Worm (Caenorhabditis elegans) whole organism, early embryonic: Measurements from ENCODE around the gene lin-26.

Experiments used
- B0310.2 ChIP-seq: sonication (generic microtip); optimal IDR thresholded peaks from 2 replicates; lab custom pipeline; 2016; ENCODE audit warnings: mild to moderate bottlenecking, missing genetic modification characterization, missing compliant biosample characterization
- F13C5.2 ChIP-seq: sonication (generic microtip); optimal IDR thresholded peaks from 2 replicates; lab custom pipeline; 2017; ENCODE audit warnings: mild to moderate bottlenecking, missing genetic modification characterization, inconsistent platforms, missing compliant biosample characterization
- aly-1 ChIP-seq: sonication (generic microtip); optimal IDR thresholded peaks from 2 replicates; lab custom pipeline; 2016; ENCODE audit warnings: missing genetic modification characterization, missing compliant biosample characterization
- ama-1 ChIP-seq: fragments of 150-350 bp; optimal IDR thresholded peaks from 2 replicates; lab custom pipeline; 2014
- ceh-13 ChIP-seq: fragments of 200-800 bp; sonication (Bioruptor generic); optimal IDR thresholded peaks from 2 replicates; lab custom pipeline; 2018; ENCODE audit warnings: mild to moderate bottlenecking, missing genetic modification characterization, missing compliant biosample characterization
- ceh-36 ChIP-seq: sonication (generic microtip); optimal IDR thresholded peaks from 2 replicates; lab custom pipeline; 2016; ENCODE audit warnings: missing genetic modification characterization, inconsistent platforms, missing compliant biosample characterization
- flt-1 ChIP-seq: fragments of 200-800 bp; sonication (Bioruptor generic); IDR thresholded peaks from 2 replicates; pipeline ENCODE4 v1.3.6; 2022; ENCODE audit warnings: missing genetic modification characterization, missing compliant biosample characterization
- hmbx-1 ChIP-seq: sonication (generic microtip); optimal IDR thresholded peaks from 2 replicates; lab custom pipeline; 2016; ENCODE audit warnings: mild to moderate bottlenecking, missing genetic modification characterization, missing compliant biosample characterization
- hmg-4 ChIP-seq: fragments of 200-800 bp; sonication (Bioruptor generic); optimal IDR thresholded peaks from 2 replicates; lab custom pipeline; 2018; ENCODE audit warnings: mild to moderate bottlenecking, missing genetic modification characterization, missing compliant biosample characterization
- pes-1 ChIP-seq: fragments of 200-800 bp; sonication (Bioruptor generic); IDR thresholded peaks from 2 replicates; pipeline ENCODE4 v1.3.6; 2022; ENCODE audit warnings: missing genetic modification reagents, missing genetic modification characterization, missing compliant biosample characterization
- scrt-1 ChIP-seq: fragments of 200-800 bp; sonication (Bioruptor generic); IDR thresholded peaks from 2 replicates; pipeline ENCODE4 v1.3.6; 2022; ENCODE audit warnings: missing genetic modification characterization, missing compliant biosample characterization
- sea-1 ChIP-seq: fragments of 200-800 bp; sonication (Bioruptor generic); conservative IDR thresholded peaks from 2 replicates; pipeline ENCODE4 v1.3.6; 2022; ENCODE audit warnings: missing genetic modification characterization, missing compliant biosample characterization
- tbx-37 ChIP-seq: fragments of 200-800 bp; sonication (Bioruptor generic); conservative IDR thresholded peaks from 2 replicates; pipeline ENCODE4 v1.3.6; 2022; ENCODE audit warnings: missing genetic modification reagents, missing genetic modification characterization, missing compliant biosample characterization
- tra-4 ChIP-seq: sonication (generic microtip); optimal IDR thresholded peaks from 2 replicates; lab custom pipeline; 2017; ENCODE audit warnings: missing genetic modification characterization, missing compliant biosample characterization

DNA sequence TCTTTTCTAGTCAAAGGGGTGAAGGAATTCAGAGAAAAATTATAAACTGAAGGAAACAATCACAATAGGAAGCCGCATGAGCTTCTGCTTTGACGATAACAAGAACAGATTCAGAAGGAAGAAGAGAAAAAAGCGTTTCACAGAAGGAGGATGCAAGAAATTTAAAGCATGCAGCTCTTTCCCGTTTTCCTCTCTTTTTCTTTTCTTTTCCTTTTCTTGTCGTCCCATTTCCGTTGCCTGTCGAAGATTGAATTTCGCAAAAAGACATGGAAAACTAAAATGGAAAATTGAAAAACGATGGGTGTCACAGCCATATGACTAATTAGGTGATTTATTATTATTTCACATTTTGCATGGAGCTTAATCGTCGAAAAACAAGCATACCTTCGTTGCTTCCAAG lies 34.1 kb downstream of the lin-26 start:
- TF ChIP-seq tbx-37 (GFP tag; lab: Robert Waterston, UW) (no peak), sea-1 (GFP tag; lab: Robert Waterston, UW) (no peak), flt-1 (GFP tag; lab: Robert Waterston, UW) (no peak), pes-1 (GFP tag; lab: Robert Waterston, UW) (no peak), hmg-4 (no peak), ama-1 (no peak), ceh-36 (tag; lab: Kevin White, UChicago) (no peak), B0310.2 (no peak), hmbx-1 (tag; lab: Kevin White, UChicago) (no peak), F13C5.2 (tag; lab: Kevin White, UChicago) (no peak), ceh-13 (GFP tag; lab: Kevin White, UChicago) (no peak), scrt-1 (GFP tag; lab: Robert Waterston, UW) (no peak), tra-4 (tag; lab: Kevin White, UChicago) (no peak), aly-1 (no peak)
